Worm (Caenorhabditis elegans) whole organism, late embryonic: ENCODE results near the gene C26B9.2.

Source experiments
- ceh-18 ChIP-seq: sonication (generic microtip); optimal IDR thresholded peaks from 2 replicates; lab custom pipeline; 2016; ENCODE audit warnings: missing genetic modification characterization, missing compliant biosample characterization
- ceh-22 ChIP-seq: sonication (generic microtip); optimal IDR thresholded peaks from 2 replicates; lab custom pipeline; 2017; ENCODE audit warnings: missing biosample characterization, missing genetic modification characterization
- hlh-15 ChIP-seq: sonication (generic microtip); optimal IDR thresholded peaks from 2 replicates; lab custom pipeline; 2016; ENCODE audit warnings: missing genetic modification characterization, missing compliant biosample characterization
- madf-2 ChIP-seq: sonication (generic microtip); optimal IDR thresholded peaks from 2 replicates; lab custom pipeline; 2017; ENCODE audit warnings: missing genetic modification characterization, missing compliant biosample characterization
- nhr-11 ChIP-seq: fragments of 150-350 bp; optimal IDR thresholded peaks from 2 replicates; lab custom pipeline; 2014; ENCODE audit warnings: missing biosample characterization, missing genetic modification characterization
- odd-2 ChIP-seq: sonication (generic microtip); optimal IDR thresholded peaks from 2 replicates; lab custom pipeline; 2017; ENCODE audit warnings: antibody characterized with exemption, mild to moderate bottlenecking, missing genetic modification characterization, missing compliant biosample characterization
- pha-4 ChIP-seq: fragments of 150-350 bp; optimal IDR thresholded peaks from 2 replicates; lab custom pipeline; 2018; ENCODE audit warnings: missing biosample characterization, missing genetic modification reagents, missing genetic modification characterization
- tbx-2 ChIP-seq: sonication (generic microtip); optimal IDR thresholded peaks from 2 replicates; lab custom pipeline; 2016; ENCODE audit warnings: missing genetic modification characterization, missing compliant biosample characterization
- unc-86 ChIP-seq: sonication (generic microtip); optimal IDR thresholded peaks from 2 replicates; lab custom pipeline; 2016; ENCODE audit warnings: missing genetic modification characterization, missing compliant biosample characterization

DNA sequence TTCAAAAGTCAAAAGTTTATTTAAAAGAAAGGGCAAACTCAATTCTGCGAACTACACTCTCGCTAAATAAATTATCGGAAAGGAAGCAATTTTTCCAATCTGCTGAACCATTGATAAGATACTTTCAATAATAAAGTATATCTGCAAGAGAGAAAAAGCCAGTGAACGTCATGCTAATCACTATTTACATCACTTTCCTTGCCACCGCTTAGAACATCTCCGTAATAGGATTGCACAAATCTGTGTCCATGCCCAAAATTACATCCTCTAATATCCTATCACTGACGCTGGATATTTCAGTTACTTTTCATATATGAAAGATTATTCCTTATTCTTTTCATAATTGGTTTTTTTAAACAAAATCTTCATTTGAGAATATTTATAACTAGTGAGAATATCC, 42.8 kb downstream of the C26B9.2 start:
- no peak for TF ChIP-seq nhr-11 (tag; lab: Kevin White, UChicago)
- TF ChIP-seq tbx-2, result no peak
- TF ChIP-seq pha-4, result no peak
- no peak for TF ChIP-seq madf-2 (tag; lab: Kevin White, UChicago)
- TF ChIP-seq ceh-22 (tag; lab: Kevin White, UChicago), result no peak
- TF ChIP-seq ceh-18 (tag; lab: Kevin White, UChicago), result no peak
- TF ChIP-seq odd-2 (tag; lab: Kevin White, UChicago), result no peak
- TF ChIP-seq unc-86 (tag; lab: Kevin White, UChicago), result no peak
- TF ChIP-seq hlh-15 (tag; lab: Kevin White, UChicago), result no peak
